Fruit fly (Drosophila melanogaster): Measurements from ENCODE around the gene CG33062.
"Not testable (repeated sequence)": the region's sequence is repeated elsewhere in the genome, so short reads cannot be mapped to it uniquely, and the experiment has no call there.

The CG33062 gene

DNA sequence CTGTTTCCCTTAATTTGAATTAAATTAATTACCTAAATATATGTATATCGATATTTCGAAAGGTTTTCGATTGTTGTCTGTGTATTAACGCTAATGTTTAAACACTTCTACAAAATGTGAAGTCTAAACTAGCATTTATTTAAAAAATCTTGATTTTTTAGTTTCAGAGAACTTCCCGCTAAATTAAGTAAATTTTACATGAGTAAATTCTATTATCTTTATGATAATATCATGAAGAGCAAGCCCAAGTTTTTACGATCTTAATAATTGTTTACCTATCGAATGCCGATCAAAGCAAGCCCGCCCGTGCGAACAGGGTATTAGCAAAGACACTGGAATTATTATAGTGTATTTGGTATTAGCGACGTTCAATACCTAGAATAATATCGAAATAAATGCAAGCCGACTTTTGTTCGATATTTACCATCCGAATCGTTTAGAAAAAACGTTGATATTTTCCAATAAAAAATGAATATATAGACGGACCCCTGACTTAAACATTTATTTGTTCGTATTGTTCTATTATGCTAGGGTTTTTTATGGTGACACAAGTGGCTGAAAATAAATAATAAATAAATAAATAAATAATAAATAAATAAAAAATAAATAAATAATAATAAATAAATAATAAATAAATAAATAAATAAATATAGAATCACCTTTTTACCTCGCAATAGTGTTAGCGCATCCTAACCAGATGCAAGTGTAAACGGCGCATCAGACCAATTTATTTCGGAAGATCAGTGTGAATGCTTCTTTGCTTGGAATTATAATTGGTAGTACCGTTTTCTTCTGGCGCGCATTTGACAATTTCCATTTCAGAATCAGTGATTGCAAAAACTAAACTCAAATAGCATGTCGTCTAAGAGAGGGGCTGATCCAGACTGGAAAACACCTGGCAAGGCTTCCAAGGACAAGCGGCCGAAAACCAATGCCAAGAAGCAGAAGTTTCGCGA is at the start of gene CG33062, which contains the start of gene Chd3:
CG33062 (minus strand) TSS at position 51 of the 956 bp plus-strand sequence.
Chd3 (plus strand) TSS at position 780 of the 956 bp plus-strand sequence.
- TF ChIP-seq rn (GFP tag; IDR thresholded peaks at IDR 0.05) (no peak), CG8159 (tag; optimal IDR thresholded peaks at IDR 0.05) (peak; percentile 29), EcR (GFP tag; optimal IDR thresholded peaks at IDR 0.05) (no peak), CG8301 (tag; optimal IDR thresholded peaks at IDR 0.05) (no peak), CG34367 (tag; optimal IDR thresholded peaks at IDR 0.05) (no peak), gl (tag; optimal IDR thresholded peaks at IDR 0.05) (no peak), CG13204 (GFP tag; optimal IDR thresholded peaks at IDR 0.05) (no peak), CG10348 (GFP tag; IDR thresholded peaks at IDR 0.05) (no peak), CG14655 (GFP tag; optimal IDR thresholded peaks at IDR 0.05) (peak; percentile 40), fd96Ca (GFP tag; IDR thresholded peaks at IDR 0.05) (no peak), CG12605 (GFP tag; IDR thresholded peaks at IDR 0.05) (no peak)

- TF ChIP-seq rn (GFP tag; IDR thresholded peaks at IDR 0.05) (no peak), CG32121 (GFP tag; IDR thresholded peaks at IDR 0.05) (no peak), Snoo (tag; optimal IDR thresholded peaks at IDR 0.05) (no peak), CG17806 (tag; optimal IDR thresholded peaks at IDR 0.05) (no peak)
Measured at dm6 chr3L:19494954-19495353, 48.7 kb upstream of the CG33062 start.

DNA sequence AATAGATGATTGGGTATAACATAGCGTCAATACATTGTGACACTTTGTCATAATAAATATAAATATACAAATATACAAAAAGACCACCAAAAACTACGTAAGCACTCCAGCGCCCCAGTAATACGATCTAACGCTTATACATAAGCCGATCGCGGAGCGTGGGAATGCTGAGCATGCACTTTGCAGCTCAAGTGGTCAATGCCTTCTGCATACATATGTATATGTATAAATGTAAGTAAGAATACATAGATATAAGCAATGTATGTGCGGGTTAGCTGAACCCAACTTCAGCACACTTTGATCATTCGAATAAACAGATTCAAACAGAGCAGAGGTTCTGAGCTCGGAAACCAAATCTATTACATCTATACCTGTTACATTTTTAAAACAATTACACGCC is 41.0 kb upstream of the CG33062 start, which contains the start of gene CG32212:
CG32212 (plus strand) TSS at position 301 of the 400 bp plus-strand sequence.
- TF ChIP-seq CG9948 (tag; optimal IDR thresholded peaks at IDR 0.05); Ets98B (GFP tag; IDR thresholded peaks at IDR 0.05); CG13204 (GFP tag; optimal IDR thresholded peaks at IDR 0.05): not testable (repeated sequence)

dm6 chr3L:19486398-19486797 is 40.2 kb upstream of the CG33062 start, which contains the start of gene brv1:
brv1 (minus strand) TSS chr3L:19486498.
- TF ChIP-seq CG34367 (tag; optimal IDR thresholded peaks at IDR 0.05) (no peak), CG4496 (GFP tag; IDR thresholded peaks at IDR 0.05) (no peak), CG14655 (GFP tag; optimal IDR thresholded peaks at IDR 0.05) (no peak), CG10348 (GFP tag; IDR thresholded peaks at IDR 0.05) (no peak), Pif1B (GFP tag; optimal IDR thresholded peaks at IDR 0.05) (no peak), CG17806 (tag; optimal IDR thresholded peaks at IDR 0.05) (no peak), D1 (tag; optimal IDR thresholded peaks at IDR 0.05) (no peak), EcR (GFP tag; optimal IDR thresholded peaks at IDR 0.05) (no peak), CG32121 (GFP tag; IDR thresholded peaks at IDR 0.05) (no peak), Pif1A (GFP tag; optimal IDR thresholded peaks at IDR 0.05) (no peak), CG9948 (tag; optimal IDR thresholded peaks at IDR 0.05) (no peak), Ets98B (GFP tag; IDR thresholded peaks at IDR 0.05) (no peak)

DNA sequence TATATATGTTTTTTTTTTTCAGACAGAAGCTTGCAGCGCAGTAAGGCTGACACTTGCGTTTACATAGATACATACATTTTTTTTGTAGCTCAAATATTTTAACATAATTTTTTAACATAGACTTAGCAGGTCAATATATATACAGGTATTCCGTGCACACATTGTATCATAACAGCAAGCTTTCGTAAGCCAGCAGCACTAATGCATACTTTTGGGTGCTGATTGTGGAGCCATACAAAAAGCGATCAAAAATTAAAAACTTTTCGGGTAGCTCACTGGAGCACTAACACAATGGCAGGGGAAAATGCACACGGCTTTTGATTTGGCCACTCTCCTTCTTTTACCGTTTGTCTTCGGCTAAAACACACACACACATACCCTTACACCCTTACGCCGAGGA is 36.8 kb upstream of the CG33062 start:
- no peak for TF ChIP-seq D1 (tag; optimal IDR thresholded peaks at IDR 0.05)
- TF ChIP-seq Snoo (tag; optimal IDR thresholded peaks at IDR 0.05): no peak
- no peak for TF ChIP-seq CG14655 (GFP tag; optimal IDR thresholded peaks at IDR 0.05)
- TF ChIP-seq CG32121 (GFP tag; IDR thresholded peaks at IDR 0.05): no peak
- no peak for TF ChIP-seq Pif1B (GFP tag; optimal IDR thresholded peaks at IDR 0.05)
- no peak for TF ChIP-seq rn (GFP tag; IDR thresholded peaks at IDR 0.05)
- TF ChIP-seq Ets98B (GFP tag; IDR thresholded peaks at IDR 0.05): no peak
- TF ChIP-seq gl (tag; optimal IDR thresholded peaks at IDR 0.05): no peak
- TF ChIP-seq EcR (GFP tag; optimal IDR thresholded peaks at IDR 0.05): no peak
- TF ChIP-seq Pif1A (GFP tag; optimal IDR thresholded peaks at IDR 0.05): no peak
- no peak for TF ChIP-seq CG13204 (GFP tag; optimal IDR thresholded peaks at IDR 0.05)
- TF ChIP-seq CG17806 (tag; optimal IDR thresholded peaks at IDR 0.05): no peak
- TF ChIP-seq CG10348 (GFP tag; IDR thresholded peaks at IDR 0.05): no peak
- no peak for TF ChIP-seq CG15710 (tag; optimal IDR thresholded peaks at IDR 0.05)
- no peak for TF ChIP-seq CG34367 (tag; optimal IDR thresholded peaks at IDR 0.05)

DNA sequence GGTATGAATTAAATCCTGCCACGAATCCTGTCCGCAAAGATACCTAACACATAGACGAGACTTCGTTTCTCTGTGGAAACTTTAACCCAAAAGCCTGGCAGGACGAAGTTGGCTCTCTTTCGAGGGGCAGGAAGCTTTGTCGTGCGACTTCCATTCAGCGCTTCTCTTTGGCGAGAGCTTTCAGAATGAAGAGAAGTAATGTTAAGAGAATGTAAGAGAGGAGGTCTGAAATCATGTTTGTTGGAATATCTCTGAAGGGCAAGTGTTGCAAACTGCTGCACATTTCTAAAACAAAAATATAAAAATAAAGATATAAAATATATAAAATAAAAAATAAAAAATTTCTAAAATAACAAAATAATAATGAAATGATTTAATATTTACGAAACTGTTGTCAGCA is 35.8 kb upstream of the CG33062 start:
- no peak for TF ChIP-seq CG15710 (tag; optimal IDR thresholded peaks at IDR 0.05)
- no peak for TF ChIP-seq Pif1A (GFP tag; optimal IDR thresholded peaks at IDR 0.05)
- TF ChIP-seq CG8301 (tag; optimal IDR thresholded peaks at IDR 0.05): no peak
- TF ChIP-seq Pif1B (GFP tag; optimal IDR thresholded peaks at IDR 0.05): no peak
- no peak for TF ChIP-seq fd96Ca (GFP tag; IDR thresholded peaks at IDR 0.05)
- TF ChIP-seq CG9948 (tag; optimal IDR thresholded peaks at IDR 0.05): no peak
- TF ChIP-seq EcR (GFP tag; optimal IDR thresholded peaks at IDR 0.05): no peak
- no peak for TF ChIP-seq gl (tag; optimal IDR thresholded peaks at IDR 0.05)
- TF ChIP-seq Ets98B (GFP tag; IDR thresholded peaks at IDR 0.05): no peak
- TF ChIP-seq CG13204 (GFP tag; optimal IDR thresholded peaks at IDR 0.05): no peak
- TF ChIP-seq CG10348 (GFP tag; IDR thresholded peaks at IDR 0.05): no peak
- TF ChIP-seq rn (GFP tag; IDR thresholded peaks at IDR 0.05): no peak
- no peak for TF ChIP-seq CG32121 (GFP tag; IDR thresholded peaks at IDR 0.05)
- TF ChIP-seq D1 (tag; optimal IDR thresholded peaks at IDR 0.05): no peak
- TF ChIP-seq CG4496 (GFP tag; IDR thresholded peaks at IDR 0.05): no peak
- no peak for TF ChIP-seq CG17806 (tag; optimal IDR thresholded peaks at IDR 0.05)

Data from whole organism, pupa.